Fruit fly (Drosophila melanogaster) whole organism, embryonic: ENCODE results near the gene CG44158.

Source experiments
- Antp ChIP-seq: fragments of 200-800 bp; sonication (Bioruptor generic); optimal IDR thresholded peaks from 3 replicates; lab custom pipeline; 2016; ENCODE audit warnings: missing biosample characterization, missing genetic modification characterization
- Bgb ChIP-seq: fragments of 200-800 bp; sonication (Bioruptor generic); IDR thresholded peaks from 2 replicates; pipeline ENCODE4 v1.3.6; 2022; ENCODE audit warnings: missing biosample characterization, missing genetic modification characterization; ENCODE audit not compliant: partially characterized antibody
- CG1024 ChIP-seq: fragments of 200-800 bp; sonication (Bioruptor generic); IDR thresholded peaks from 2 replicates; pipeline ENCODE4 v1.3.6; 2022; ENCODE audit warnings: missing biosample characterization, missing genetic modification characterization
- CG10267 ChIP-seq: fragments of 200-800 bp; sonication (Bioruptor generic); optimal IDR thresholded peaks from 2 replicates; lab custom pipeline; 2018; ENCODE audit warnings: missing biosample characterization, mild to moderate bottlenecking, missing genetic modification characterization, moderate library complexity
- CG11085 ChIP-seq: fragments of 200-800 bp; sonication (Bioruptor generic); IDR thresholded peaks from 2 replicates; pipeline ENCODE4 v1.3.6; 2022; ENCODE audit warnings: missing biosample characterization, missing genetic modification characterization
- CG11560 ChIP-seq: fragments of 200-800 bp; sonication (Bioruptor generic); IDR thresholded peaks from 3 replicates; pipeline ENCODE4 v1.3.6; 2022; ENCODE audit warnings: missing biosample characterization, missing genetic modification characterization
- CG12769 ChIP-seq: fragments of 200-800 bp; sonication (Bioruptor generic); optimal IDR thresholded peaks from 2 replicates; lab custom pipeline; 2019; ENCODE audit warnings: missing biosample characterization, mild to moderate bottlenecking, missing genetic modification characterization, moderate library complexity
- CG13287 ChIP-seq: fragments of 200-800 bp; sonication (Bioruptor generic); IDR thresholded peaks from 2 replicates; pipeline ENCODE4 v1.3.6; 2022; ENCODE audit warnings: missing biosample characterization, missing genetic modification characterization; ENCODE audit not compliant: partially characterized antibody
- CG18262 ChIP-seq: fragments of 200-800 bp; optimal IDR thresholded peaks from 3 replicates; lab custom pipeline; 2019; ENCODE audit warnings: missing biosample characterization, mild to moderate bottlenecking, missing genetic modification characterization, moderate library complexity
- CG18476 ChIP-seq: fragments of 200-800 bp; sonication (Bioruptor generic); optimal IDR thresholded peaks from 2 replicates; lab custom pipeline; 2016; ENCODE audit warnings: missing biosample characterization, mild to moderate bottlenecking, missing genetic modification characterization
- CG18764 ChIP-seq: fragments of 200-800 bp; sonication (Bioruptor generic); optimal IDR thresholded peaks from 3 replicates; lab custom pipeline; 2016; ENCODE audit warnings: missing biosample characterization, missing genetic modification characterization
- CG3065 ChIP-seq: fragments of 200-800 bp; sonication (Bioruptor generic); optimal IDR thresholded peaks from 2 replicates; lab custom pipeline; 2016; ENCODE audit warnings: missing biosample characterization, missing genetic modification characterization
- CG31224 ChIP-seq: fragments of 200-800 bp; sonication (Bioruptor generic); IDR thresholded peaks from 2 replicates; pipeline ENCODE4 v1.3.6; 2022; ENCODE audit warnings: missing biosample characterization, missing genetic modification characterization
- CG31365 ChIP-seq: fragments of 200-800 bp; sonication (Bioruptor generic); optimal IDR thresholded peaks from 2 replicates; lab custom pipeline; 2018; ENCODE audit warnings: missing biosample characterization, mild to moderate bottlenecking, missing genetic modification characterization
- CG32772 ChIP-seq: fragments of 200-800 bp; sonication (Bioruptor generic); IDR thresholded peaks from 2 replicates; pipeline ENCODE4 v1.3.6; 2022; ENCODE audit warnings: missing biosample characterization, missing genetic modification characterization
- CG33557 ChIP-seq: fragments of 200-800 bp; sonication (Bioruptor generic); optimal IDR thresholded peaks from 2 replicates; lab custom pipeline; 2019; ENCODE audit warnings: missing biosample characterization, mild to moderate bottlenecking, missing genetic modification characterization, moderate library complexity
- CG43689 ChIP-seq: fragments of 200-800 bp; sonication (Bioruptor generic); IDR thresholded peaks from 2 replicates; pipeline ENCODE4 v1.3.6; 2022; ENCODE audit warnings: missing biosample characterization, missing genetic modification characterization
- CG5953 ChIP-seq: fragments of 200-800 bp; sonication (Bioruptor generic); IDR thresholded peaks from 2 replicates; pipeline ENCODE4 v1.3.6; 2022; ENCODE audit warnings: missing biosample characterization, missing genetic modification characterization
- CG6854 ChIP-seq: fragments of 200-800 bp; sonication (Bioruptor generic); optimal IDR thresholded peaks from 3 replicates; lab custom pipeline; 2017; ENCODE audit warnings: missing biosample characterization, mild to moderate bottlenecking, missing genetic modification characterization
- CG7786 ChIP-seq: fragments of 200-800 bp; sonication (Bioruptor generic); optimal IDR thresholded peaks from 2 replicates; lab custom pipeline; 2016; ENCODE audit warnings: missing biosample characterization, missing genetic modification characterization
- CG7963 ChIP-seq: fragments of 200-800 bp; sonication (Bioruptor generic); IDR thresholded peaks from 3 replicates; pipeline ENCODE4 v1.3.6; 2022; ENCODE audit warnings: missing biosample characterization, missing genetic modification characterization; ENCODE audit not compliant: partially characterized antibody
- CG8388 ChIP-seq: fragments of 200-800 bp; sonication (Bioruptor generic); optimal IDR thresholded peaks from 2 replicates; lab custom pipeline; 2019; ENCODE audit warnings: missing biosample characterization, mild to moderate bottlenecking, missing genetic modification characterization, moderate library complexity
- CG9609 ChIP-seq: fragments of 200-800 bp; sonication (Bioruptor generic); optimal IDR thresholded peaks from 3 replicates; lab custom pipeline; 2016; ENCODE audit warnings: missing biosample characterization, missing genetic modification characterization
- Camta ChIP-seq: fragments of 200-800 bp; sonication (Bioruptor generic); optimal IDR thresholded peaks from 2 replicates; lab custom pipeline; 2016; ENCODE audit warnings: missing biosample characterization, missing genetic modification characterization
- Doc3 ChIP-seq: fragments of 200-800 bp; sonication (Bioruptor generic); IDR thresholded peaks from 3 replicates; pipeline ENCODE4 v1.3.6; 2022; ENCODE audit warnings: missing biosample characterization, missing genetic modification characterization; ENCODE audit not compliant: partially characterized antibody
- E2f1 ChIP-seq: fragments of 200-800 bp; sonication (Bioruptor generic); IDR thresholded peaks from 2 replicates; pipeline ENCODE4 v1.3.6; 2022; ENCODE audit warnings: missing biosample characterization, missing genetic modification characterization
- Ets65A ChIP-seq: fragments of 200-800 bp; sonication (Bioruptor generic); peaks from one replicate; lab custom pipeline; 2016; ENCODE audit warnings: missing biosample characterization, missing genetic modification characterization
- Fer3 ChIP-seq: fragments of 200-800 bp; sonication (Bioruptor generic); optimal IDR thresholded peaks from 2 replicates; lab custom pipeline; 2018; ENCODE audit warnings: missing biosample characterization, mild to moderate bottlenecking, missing genetic modification characterization, moderate library complexity
- Hand ChIP-seq: fragments of 200-800 bp; sonication (Bioruptor generic); optimal IDR thresholded peaks from 2 replicates; lab custom pipeline; 2017; ENCODE audit warnings: mild to moderate bottlenecking, missing biosample characterization, missing genetic modification reagents, missing genetic modification characterization
- Hr78 ChIP-seq, 2 experiments: fragments of 200-800 bp in 1 of 2; fragments of >200 bp in 1 of 2; sonication (Bioruptor generic) in 1 of 2; optimal IDR thresholded peaks; 2 replicates each; lab custom pipeline; 2017 to 2019; ENCODE audit warnings: missing biosample characterization in 2 of 2, missing genetic modification characterization in 2 of 2, mild to moderate bottlenecking in 1 of 2, moderate library complexity in 1 of 2
- Nf-YA ChIP-seq: fragments of 200-800 bp; sonication (Bioruptor generic); IDR thresholded peaks from 2 replicates; pipeline ENCODE4 v1.3.6; 2022; ENCODE audit warnings: missing biosample characterization, missing genetic modification characterization
- Nf-YC ChIP-seq: fragments of 200-800 bp; optimal IDR thresholded peaks from 3 replicates; lab custom pipeline; 2019; ENCODE audit warnings: missing biosample characterization, mild to moderate bottlenecking, missing genetic modification characterization, moderate library complexity
- Rfx ChIP-seq: fragments of 200-800 bp; sonication (Bioruptor generic); IDR thresholded peaks from 2 replicates; pipeline ENCODE4 v1.3.6; 2022; ENCODE audit warnings: missing biosample characterization, missing genetic modification characterization
- Scr ChIP-seq: fragments of 200-800 bp; sonication (Bioruptor generic); IDR thresholded peaks from 2 replicates; pipeline ENCODE4 v1.3.6; 2022; ENCODE audit warnings: missing biosample characterization, missing genetic modification characterization; ENCODE audit not compliant: partially characterized antibody
- ash1 ChIP-seq: fragments of 200-800 bp; sonication (Bioruptor generic); optimal IDR thresholded peaks from 2 replicates; lab custom pipeline; 2018; ENCODE audit warnings: missing biosample characterization, mild to moderate bottlenecking, missing genetic modification characterization
- crol ChIP-seq: fragments of 200-800 bp; sonication (Bioruptor generic); IDR thresholded peaks from 2 replicates; pipeline ENCODE4 v1.3.6; 2022; ENCODE audit warnings: missing biosample characterization, missing genetic modification characterization
- gcm2 ChIP-seq: fragments of 200-800 bp; sonication (Bioruptor generic); optimal IDR thresholded peaks from 2 replicates; lab custom pipeline; 2016; ENCODE audit warnings: missing biosample characterization, missing genetic modification characterization
- insv ChIP-seq, 2 experiments: fragments of 200-800 bp; sonication (Bioruptor generic); optimal IDR thresholded peaks; 3 replicates each; lab custom pipeline; 2016 to 2018; ENCODE audit warnings: missing biosample characterization in 2 of 2, missing genetic modification characterization in 2 of 2
- inv ChIP-seq: fragments of 200-800 bp; sonication (Bioruptor generic); IDR thresholded peaks from 2 replicates; pipeline ENCODE4 v1.3.6; 2022; ENCODE audit warnings: missing biosample characterization, missing genetic modification characterization; ENCODE audit not compliant: partially characterized antibody
- ken ChIP-seq: fragments of 200-800 bp; sonication (Bioruptor generic); IDR thresholded peaks from 3 replicates; pipeline ENCODE4 v1.3.6; 2022; ENCODE audit warnings: missing biosample characterization, missing genetic modification characterization
- onecut ChIP-seq: fragments of 200-800 bp; sonication (Bioruptor generic); IDR thresholded peaks from 2 replicates; pipeline ENCODE4 v1.3.6; 2022; ENCODE audit warnings: missing biosample characterization, missing genetic modification characterization
- pb ChIP-seq: fragments of 200-800 bp; sonication (Bioruptor generic); optimal IDR thresholded peaks from 3 replicates; lab custom pipeline; 2016; ENCODE audit warnings: missing biosample characterization, missing genetic modification characterization
- pfk ChIP-seq: fragments of 200-800 bp; sonication (Bioruptor generic); optimal IDR thresholded peaks from 2 replicates; lab custom pipeline; 2018; ENCODE audit warnings: missing biosample characterization, mild to moderate bottlenecking, missing genetic modification characterization, moderate library complexity
- tx ChIP-seq: fragments of 200-800 bp; sonication (Bioruptor generic); optimal IDR thresholded peaks from 2 replicates; lab custom pipeline; 2016; ENCODE audit warnings: missing biosample characterization, missing genetic modification characterization
- wdn ChIP-seq: fragments of 200-800 bp; sonication (Bioruptor generic); IDR thresholded peaks from 2 replicates; pipeline ENCODE4 v1.3.6; 2022; ENCODE audit warnings: missing biosample characterization, missing genetic modification characterization
- wek ChIP-seq: fragments of 200-800 bp; sonication (Bioruptor generic); optimal IDR thresholded peaks from 3 replicates; lab custom pipeline; 2018; ENCODE audit warnings: missing biosample characterization, mild to moderate bottlenecking, missing genetic modification characterization, moderate library complexity
- zen ChIP-seq: fragments of 200-800 bp; sonication (Bioruptor generic); optimal IDR thresholded peaks from 3 replicates; lab custom pipeline; 2018; ENCODE audit warnings: missing biosample characterization, mild to moderate bottlenecking, missing genetic modification characterization, moderate library complexity

The CG44158 gene

dm6 chr3R:18171983-18172967 is 36.3 kb upstream of the CG44158 start (continued):
- TF ChIP-seq ken (GFP tag; lab: Robert Waterston, UW): peak; percentile 81; the same call in 2 of the 3 replicates
- TF ChIP-seq CG3065: peak; percentile 69
- TF ChIP-seq Hand: peak; percentile 93
- TF ChIP-seq CG18262: peak; percentile 96
- TF ChIP-seq Doc3: peak; percentile 38; the same call in 1 of the 3 replicates
- peak; percentile 66 for TF ChIP-seq crol (GFP tag; lab: Robert Waterston, UW)
- no peak for TF ChIP-seq CG13287
- TF ChIP-seq CG18476 (GFP tag; lab: Kevin White, UChicago): peak; percentile 93
- peak; percentile 71 for TF ChIP-seq CG11085 (GFP tag; lab: Robert Waterston, UW)
- TF ChIP-seq CG9609: peak; percentile 93
- TF ChIP-seq Hr78 (GFP tag; optimal IDR thresholded peaks at IDR 0.05; lab: Kevin White, UChicago): peak in 1 of 2 experiments; percentile 90
- TF ChIP-seq Ets65A (GFP tag; lab: Kevin White, UChicago): peak; percentile 98
- TF ChIP-seq zen (tag; lab: Kevin White, UChicago): peak; percentile 94
- peak; percentile 73; the same call in 1 of the 2 replicates for TF ChIP-seq wdn (GFP tag; lab: Robert Waterston, UW)
- peak; percentile 77 for TF ChIP-seq CG31224 (GFP tag; lab: Robert Waterston, UW)
- peak; percentile 86 for TF ChIP-seq E2f1 (GFP tag; lab: Robert Waterston, UW)
- TF ChIP-seq wek (GFP tag; lab: Kevin White, UChicago): peak; percentile 60
- TF ChIP-seq insv (GFP tag; optimal IDR thresholded peaks at IDR 0.05; lab: Kevin White, UChicago): peak; percentile 14 to 69
- no peak for TF ChIP-seq Bgb (GFP tag; lab: Robert Waterston, UW)
- TF ChIP-seq CG7963 (GFP tag; lab: Robert Waterston, UW): no peak
- peak; percentile 83 for TF ChIP-seq Antp (GFP tag; lab: Kevin White, UChicago)
- TF ChIP-seq gcm2: peak; percentile 89
- peak; percentile 83 for TF ChIP-seq tx (GFP tag; lab: Kevin White, UChicago)
- no peak for TF ChIP-seq CG12769 (tag; lab: Kevin White, UChicago)
- TF ChIP-seq CG6854 (GFP tag; lab: Kevin White, UChicago): peak; percentile 89
- TF ChIP-seq CG31365 (tag; lab: Kevin White, UChicago): peak; percentile 73
- TF ChIP-seq CG18764: peak; percentile 90
- peak; percentile 87 for TF ChIP-seq CG5953 (GFP tag; lab: Robert Waterston, UW)
- peak; percentile 70 for TF ChIP-seq Nf-YA (GFP tag; lab: Robert Waterston, UW)
- no peak for TF ChIP-seq Scr (GFP tag; lab: Robert Waterston, UW)
- peak; percentile 88 for TF ChIP-seq CG7786 (GFP tag; lab: Kevin White, UChicago)
- peak; percentile 89 for TF ChIP-seq Camta (GFP tag; lab: Kevin White, UChicago)
- TF ChIP-seq Fer3: peak; percentile 90
- TF ChIP-seq CG10267 (tag; lab: Kevin White, UChicago): peak; percentile 89
- peak; percentile 77 for TF ChIP-seq CG1024 (GFP tag; lab: Robert Waterston, UW)
- peak; percentile 89 for TF ChIP-seq CG32772 (GFP tag; lab: Robert Waterston, UW)
- no peak for TF ChIP-seq inv (GFP tag; lab: Robert Waterston, UW)
- TF ChIP-seq Rfx (GFP tag; lab: Robert Waterston, UW): peak; percentile 84
- peak; percentile 100 for TF ChIP-seq onecut (GFP tag; lab: Robert Waterston, UW)
- peak; percentile 71; the same call in 2 of the 3 replicates for TF ChIP-seq CG11560
- TF ChIP-seq pfk (GFP tag; lab: Kevin White, UChicago): peak; percentile 6
- TF ChIP-seq CG43689 (GFP tag; lab: Robert Waterston, UW): peak; percentile 45; the same call in 1 of the 2 replicates
- TF ChIP-seq ash1 (GFP tag; lab: Kevin White, UChicago): peak; percentile 43
- TF ChIP-seq pb (GFP tag; lab: Kevin White, UChicago): peak; percentile 64
- TF ChIP-seq CG33557: peak; percentile 86
- peak; percentile 92 for TF ChIP-seq CG8388
- TF ChIP-seq Nf-YC (tag; lab: Kevin White, UChicago): peak; percentile 86
